Worm (Caenorhabditis elegans): Measurements from ENCODE around the gene srz-66.

ce11 chrV:17170822-17171221 is 3.5 kb upstream of the srz-66 start, which contains the start of gene srw-51:
- TF ChIP-seq ets-4 (tag; optimal IDR thresholded peaks at IDR 0.05) = no peak
- no peak for TF ChIP-seq dmd-4 (tag; optimal IDR thresholded peaks at IDR 0.05; ENCODE audit: borderline replicate concordance)
- no peak for TF ChIP-seq npax-4 (tag; optimal IDR thresholded peaks at IDR 0.05)
- no peak for TF ChIP-seq elt-2 (tag; optimal IDR thresholded peaks at IDR 0.05)
- no peak for TF ChIP-seq ceh-48 (tag; optimal IDR thresholded peaks at IDR 0.05)
- TF ChIP-seq lim-6 (tag; optimal IDR thresholded peaks at IDR 0.05) = no peak
